Worm (Caenorhabditis elegans) whole organism, L3 larva: ENCODE data around the gene K10C9.4.

Experiments used
- R02D3.7 ChIP-seq: fragments of 150-350 bp; optimal IDR thresholded peaks from 2 replicates; lab custom pipeline; 2014; ENCODE audit warnings: missing biosample characterization, missing genetic modification characterization
- aly-2 ChIP-seq: fragments of 150-350 bp; optimal IDR thresholded peaks from 2 replicates; lab custom pipeline; 2014; ENCODE audit warnings: missing biosample characterization, missing genetic modification characterization
- ceh-16 ChIP-seq: sonication (generic microtip); optimal IDR thresholded peaks from 2 replicates; lab custom pipeline; 2017; ENCODE audit warnings: missing biosample characterization, missing genetic modification characterization
- ceh-82 ChIP-seq: fragments of 150-350 bp; optimal IDR thresholded peaks from 2 replicates; lab custom pipeline; 2014; ENCODE audit warnings: missing biosample characterization, missing genetic modification characterization
- ceh-9 ChIP-seq: sonication (generic microtip); optimal IDR thresholded peaks from 2 replicates; lab custom pipeline; 2018; ENCODE audit warnings: missing biosample characterization, missing genetic modification characterization
- daf-12 ChIP-seq: fragments of 150-350 bp; optimal IDR thresholded peaks from 2 replicates; lab custom pipeline; 2014; ENCODE audit warnings: missing biosample characterization, missing genetic modification reagents, missing genetic modification characterization
- elt-1 ChIP-seq: fragments of 150-350 bp; optimal IDR thresholded peaks from 2 replicates; lab custom pipeline; 2014; ENCODE audit warnings: missing biosample characterization, missing genetic modification characterization
- elt-2 ChIP-seq: sonication (generic microtip); optimal IDR thresholded peaks from 2 replicates; lab custom pipeline; 2016; ENCODE audit warnings: missing genetic modification reagents, mild to moderate bottlenecking, missing genetic modification characterization, missing compliant biosample characterization
- elt-3 ChIP-seq, 3 experiments: fragments of 150-350 bp in 1 of 3; sonication (generic microtip) in 2 of 3; optimal IDR thresholded peaks; 2 replicates in 2 of 3; 4 replicates in 1 of 3; lab custom pipeline; 2014 to 2017; ENCODE audit warnings: missing biosample characterization in 3 of 3, missing genetic modification characterization in 3 of 3
- eor-1 ChIP-seq, 2 experiments: fragments of 150-350 bp; optimal IDR thresholded peaks; 2 replicates each; lab custom pipeline; 2014 to 2018; ENCODE audit warnings: missing biosample characterization in 2 of 2, missing genetic modification characterization in 2 of 2
- fkh-2 ChIP-seq: fragments of 150-350 bp; optimal IDR thresholded peaks from 2 replicates; lab custom pipeline; 2014; ENCODE audit warnings: missing biosample characterization, missing genetic modification reagents, missing genetic modification characterization
- fos-1 ChIP-seq: fragments of 150-350 bp; optimal IDR thresholded peaks from 2 replicates; lab custom pipeline; 2014; ENCODE audit warnings: missing biosample characterization, missing genetic modification characterization
- hmg-11 ChIP-seq: sonication (generic microtip); optimal IDR thresholded peaks from 2 replicates; lab custom pipeline; 2016; ENCODE audit warnings: missing genetic modification characterization, missing compliant biosample characterization
- jun-1 ChIP-seq: fragments of 150-350 bp; optimal IDR thresholded peaks from 2 replicates; lab custom pipeline; 2014; ENCODE audit warnings: missing biosample characterization, missing genetic modification reagents, missing genetic modification characterization
- lin-39 ChIP-seq: fragments of 150-350 bp; optimal IDR thresholded peaks from 2 replicates; lab custom pipeline; 2018; ENCODE audit warnings: missing biosample characterization, missing genetic modification reagents, missing genetic modification characterization
- lsy-12 ChIP-seq: sonication (generic microtip); optimal IDR thresholded peaks from 2 replicates; lab custom pipeline; 2016; ENCODE audit warnings: mild to moderate bottlenecking, missing genetic modification characterization, missing compliant biosample characterization
- mdl-1 ChIP-seq: fragments of 150-350 bp; optimal IDR thresholded peaks from 2 replicates; lab custom pipeline; 2014; ENCODE audit warnings: missing biosample characterization, missing genetic modification characterization
- mml-1 ChIP-seq: fragments of 150-350 bp; sonication (generic microtip); optimal IDR thresholded peaks from 3 replicates; lab custom pipeline; 2014; ENCODE audit warnings: missing biosample characterization, missing genetic modification characterization
- nfya-1 ChIP-seq: sonication (generic microtip); optimal IDR thresholded peaks from 2 replicates; lab custom pipeline; 2017; ENCODE audit warnings: missing genetic modification characterization, mild to moderate bottlenecking, missing compliant biosample characterization, antibody characterized with exemption, moderate library complexity; ENCODE audit not compliant: insufficient read depth
- nhr-12 ChIP-seq: fragments of 150-350 bp; optimal IDR thresholded peaks from 2 replicates; lab custom pipeline; 2014; ENCODE audit warnings: missing biosample characterization, missing genetic modification characterization
- nhr-23 ChIP-seq: fragments of 150-350 bp; optimal IDR thresholded peaks from 2 replicates; lab custom pipeline; 2014; ENCODE audit warnings: missing biosample characterization, missing genetic modification reagents, missing genetic modification characterization
- nhr-28 ChIP-seq: fragments of 150-350 bp; optimal IDR thresholded peaks from 2 replicates; lab custom pipeline; 2014; ENCODE audit warnings: missing biosample characterization, missing genetic modification characterization
- nhr-43 ChIP-seq: sonication (generic microtip); optimal IDR thresholded peaks from 2 replicates; lab custom pipeline; 2016; ENCODE audit warnings: mild to moderate bottlenecking, missing genetic modification characterization, missing compliant biosample characterization; ENCODE audit not compliant: poor library complexity, severe bottlenecking
- nhr-76 ChIP-seq: fragments of 150-350 bp; sonication (generic microtip); optimal IDR thresholded peaks from 5 replicates; lab custom pipeline; 2014; ENCODE audit warnings: missing biosample characterization, missing genetic modification characterization
- nhr-77 ChIP-seq: fragments of 150-350 bp; optimal IDR thresholded peaks from 2 replicates; lab custom pipeline; 2014; ENCODE audit warnings: missing biosample characterization, missing genetic modification characterization
- pha-4 ChIP-seq: fragments of 150-350 bp; optimal IDR thresholded peaks from 2 replicates; lab custom pipeline; 2014; ENCODE audit warnings: missing biosample characterization, missing genetic modification reagents, missing genetic modification characterization
- sea-2 ChIP-seq: fragments of 150-350 bp; sonication (generic microtip); optimal IDR thresholded peaks from 4 replicates; lab custom pipeline; 2014; ENCODE audit warnings: missing biosample characterization, missing genetic modification reagents, missing genetic modification characterization
- skn-1 ChIP-seq: fragments of 150-350 bp; optimal IDR thresholded peaks from 2 replicates; lab custom pipeline; 2014; ENCODE audit warnings: missing biosample characterization, missing genetic modification characterization
- snpc-4 ChIP-seq: fragments of 150-350 bp; optimal IDR thresholded peaks from 2 replicates; lab custom pipeline; 2014; ENCODE audit warnings: missing biosample characterization, missing genetic modification characterization
- tbx-2 ChIP-seq: sonication (generic microtip); optimal IDR thresholded peaks from 2 replicates; lab custom pipeline; 2016; ENCODE audit warnings: mild to moderate bottlenecking, missing genetic modification characterization, missing compliant biosample characterization
- unc-39 ChIP-seq: sonication (generic microtip); optimal IDR thresholded peaks from 4 replicates; lab custom pipeline; 2017; ENCODE audit warnings: missing biosample characterization, missing genetic modification characterization
- unc-62 ChIP-seq: fragments of 150-350 bp; sonication (generic microtip); optimal IDR thresholded peaks from 4 replicates; lab custom pipeline; 2014; ENCODE audit warnings: missing biosample characterization, missing genetic modification reagents, missing genetic modification characterization
- ztf-11 ChIP-seq: fragments of 150-350 bp; optimal IDR thresholded peaks from 2 replicates; lab custom pipeline; 2014; ENCODE audit warnings: missing biosample characterization, missing genetic modification characterization
- ztf-4 ChIP-seq: fragments of 150-350 bp; optimal IDR thresholded peaks from 2 replicates; lab custom pipeline; 2014; ENCODE audit warnings: missing biosample characterization, missing genetic modification characterization

Gene K10C9.4

ce11 chrV:1048482-1048881, 4.3 kb downstream of the K10C9.4 start, which contains the start of gene nra-4:
TSS of gene nra-4 (minus strand) at chrV:1048582.
- TF ChIP-seq ztf-11 (tag; lab: Kevin White, UChicago), result no peak
- no peak for TF ChIP-seq nhr-28
- TF ChIP-seq nhr-12 (tag; lab: Kevin White, UChicago), result no peak
- TF ChIP-seq nhr-43, result no peak
- TF ChIP-seq lsy-12 (tag; lab: Kevin White, UChicago), result no peak
- no peak for TF ChIP-seq elt-1 (tag; lab: Kevin White, UChicago)
- TF ChIP-seq ceh-9 (tag; lab: Kevin White, UChicago), result no peak
- TF ChIP-seq unc-62 (GFP tag; lab: Kevin White, UChicago), result no peak
- TF ChIP-seq jun-1, result no peak
- no peak for TF ChIP-seq eor-1 (tag; optimal IDR thresholded peaks at IDR 0.05; lab: Kevin White, UChicago)
- TF ChIP-seq nhr-77, result no peak
- no peak for TF ChIP-seq lin-39 (tag; lab: Kevin White, UChicago)
- TF ChIP-seq mdl-1 (tag; lab: Kevin White, UChicago), result no peak
- no peak for TF ChIP-seq sea-2 (GFP tag; lab: Kevin White, UChicago)
- no peak for TF ChIP-seq ztf-4 (tag; lab: Kevin White, UChicago)
- no peak for TF ChIP-seq fos-1 (tag; lab: Kevin White, UChicago)
- TF ChIP-seq aly-2, result no peak
- no peak for TF ChIP-seq R02D3.7 (tag; lab: Kevin White, UChicago)
- TF ChIP-seq elt-3 (tag; optimal IDR thresholded peaks at IDR 0.05; lab: Kevin White, UChicago), result no peak

ce11 chrV:1047251-1047650, 5.6 kb downstream of the K10C9.4 start:
- TF ChIP-seq nfya-1 (tag; lab: Kevin White, UChicago), result peak; percentile 73
- TF ChIP-seq nhr-12 (tag; lab: Kevin White, UChicago), result no peak
- no peak for TF ChIP-seq nhr-23 (tag; lab: Kevin White, UChicago)
- TF ChIP-seq, all 47 proteins: peak for 1

ce11 chrV:1038074-1038473, 14.7 kb downstream of the K10C9.4 start:
- TF ChIP-seq nhr-76 (tag; lab: Kevin White, UChicago) (no peak), lin-39 (tag; lab: Kevin White, UChicago) (no peak), elt-2 (tag; lab: Kevin White, UChicago) (no peak), nhr-12 (tag; lab: Kevin White, UChicago) (no peak), unc-39 (tag; lab: Kevin White, UChicago) (no peak), pha-4 (tag; lab: Kevin White, UChicago) (no peak), mml-1 (tag; lab: Kevin White, UChicago) (no peak), R02D3.7 (tag; lab: Kevin White, UChicago) (no peak), hmg-11 (tag; lab: Kevin White, UChicago) (no peak), elt-3 (tag; optimal IDR thresholded peaks at IDR 0.05; lab: Kevin White, UChicago) (no peak), mdl-1 (tag; lab: Kevin White, UChicago) (no peak), ceh-9 (tag; lab: Kevin White, UChicago) (no peak), daf-12 (no peak), skn-1 (tag; lab: Kevin White, UChicago) (no peak)

ce11 chrV:1033304-1033703, 19.5 kb downstream of the K10C9.4 start, which contains the start of gene flp-34:
TSS of gene flp-34 (minus strand) at chrV:1033404.
- TF ChIP-seq ztf-11 (tag; lab: Kevin White, UChicago), result no peak
- no peak for TF ChIP-seq pha-4 (tag; lab: Kevin White, UChicago)
- TF ChIP-seq fkh-2 (tag; lab: Kevin White, UChicago), result no peak
- TF ChIP-seq, all 47 proteins: peak for 0

ce11 chrV:1027044-1027443, 25.8 kb downstream of the K10C9.4 start, which contains the start of gene R09A1.3:
TSS of gene R09A1.3 (minus strand) at chrV:1027074.
- TF ChIP-seq R02D3.7 (tag; lab: Kevin White, UChicago), result no peak
- peak; percentile 24 for TF ChIP-seq elt-2 (tag; lab: Kevin White, UChicago)
- TF ChIP-seq pha-4 (tag; lab: Kevin White, UChicago), result peak; percentile 33
- TF ChIP-seq, all 47 proteins: peak for 2

ce11 chrV:1023367-1023766, 29.4 kb downstream of the K10C9.4 start, which contains the start of gene pei-2:
TSS of gene pei-2 (minus strand) at chrV:1023467.
- TF ChIP-seq eor-1 (tag; optimal IDR thresholded peaks at IDR 0.05; lab: Kevin White, UChicago) (no peak), mml-1 (tag; lab: Kevin White, UChicago) (no peak), ztf-4 (tag; lab: Kevin White, UChicago) (no peak), lsy-12 (tag; lab: Kevin White, UChicago) (no peak), ceh-82 (tag; lab: Kevin White, UChicago) (no peak), ceh-16 (no peak), snpc-4 (tag; lab: Kevin White, UChicago) (no peak), tbx-2 (no peak), nhr-23 (tag; lab: Kevin White, UChicago) (no peak), elt-1 (tag; lab: Kevin White, UChicago) (no peak), ztf-11 (tag; lab: Kevin White, UChicago) (no peak), daf-12 (no peak)
- TF ChIP-seq, all 47 proteins: peak for 0
